Fruit fly (Drosophila melanogaster): Measurements from ENCODE around the gene tgo.
A peak's percentile ranks its signal among the peaks of the same experiment; 100 is the strongest.

tgo gene

dm6 chr3R:8978768-8979167, 41.1 kb downstream of the tgo start (continued):
- TF ChIP-seq ci (GFP tag; IDR thresholded peaks at IDR 0.05) (peak; percentile 80; the same call in 2 of the 3 replicates), PHDP (tag; optimal IDR thresholded peaks at IDR 0.05) (peak; percentile 50), stc (GFP tag; IDR thresholded peaks at IDR 0.05) (peak; percentile 65; the same call in 1 of the 2 replicates), row (GFP tag; IDR thresholded peaks at IDR 0.05) (peak; percentile 61), CG31388 (GFP tag; optimal IDR thresholded peaks at IDR 0.05) (no peak), ken (GFP tag; IDR thresholded peaks at IDR 0.05) (0 out of 3 replicates have a peak, but pooled peaks have one; percentile 61), D19A (tag; optimal IDR thresholded peaks at IDR 0.05) (peak; percentile 82), HLH3B (GFP tag; IDR thresholded peaks at IDR 0.05) (peak; percentile 71), CG15269 (tag; optimal IDR thresholded peaks at IDR 0.05) (peak; percentile 34), otp (GFP tag; IDR thresholded peaks at IDR 0.05) (0 out of 3 replicates have a peak, but pooled peaks have one; percentile 35), CG9817 (tag; optimal IDR thresholded peaks at IDR 0.05) (peak; percentile 11), onecut (GFP tag; IDR thresholded peaks at IDR 0.05) (0 out of 2 replicates have a peak, but pooled peaks have one; percentile 12), nerfin-1 (tag; optimal IDR thresholded peaks at IDR 0.05) (peak; percentile 6), CG11696 (GFP tag; IDR thresholded peaks at IDR 0.05) (no peak), chinmo (GFP tag; IDR thresholded peaks at IDR 0.05; ENCODE audit: partially characterized antibody) (no peak), CG5245 (GFP tag; optimal IDR thresholded peaks at IDR 0.05) (peak; percentile 11), esg (GFP tag; conservative IDR thresholded peaks at IDR 0.05) (0 out of 2 replicates have a peak, but pooled peaks have one; percentile 23), dpn (GFP tag; optimal IDR thresholded peaks at IDR 0.05) (peak in 1 of 2 experiments; percentile 1), Dek (tag; optimal IDR thresholded peaks at IDR 0.05) (no peak), gem (tag; optimal IDR thresholded peaks at IDR 0.05) (peak; percentile 64), CG18262 (tag; optimal IDR thresholded peaks at IDR 0.05) (peak; percentile 23), CG10209 (GFP tag; optimal IDR thresholded peaks at IDR 0.05) (peak; percentile 16), hkb (optimal IDR thresholded peaks at IDR 0.05) (no peak), hkb (GFP tag; IDR thresholded peaks at IDR 0.05) (peak; percentile 57), nmo (GFP tag; optimal IDR thresholded peaks at IDR 0.05) (peak; percentile 45), CoRest (tag; optimal IDR thresholded peaks at IDR 0.05) (peak; percentile 54), ewg (GFP tag; optimal IDR thresholded peaks at IDR 0.05) (peak; percentile 31), CG11695 (GFP tag; IDR thresholded peaks at IDR 0.05) (0 out of 3 replicates have a peak, but pooled peaks have one; percentile 28), CG15601 (tag; optimal IDR thresholded peaks at IDR 0.05) (peak; percentile 50), phol (tag; optimal IDR thresholded peaks at IDR 0.05) (peak; percentile 57), ase (GFP tag; IDR thresholded peaks at IDR 0.05) (peak; percentile 23; the same call in 1 of the 3 replicates), ttk (GFP tag; IDR thresholded peaks at IDR 0.05) (peak; percentile 39), CG12391 (tag; optimal IDR thresholded peaks at IDR 0.05) (peak; percentile 32), Ssrp (tag; optimal IDR thresholded peaks at IDR 0.05) (peak; percentile 66), zen2 (GFP tag; IDR thresholded peaks at IDR 0.05; ENCODE audit: partially characterized antibody) (no peak), oc (tag; optimal IDR thresholded peaks at IDR 0.05) (peak; percentile 55), fu2 (GFP tag; optimal IDR thresholded peaks at IDR 0.05) (no peak), CG3407 (GFP tag; optimal IDR thresholded peaks at IDR 0.05) (peak; percentile 2), NC2β (GFP tag; optimal IDR thresholded peaks at IDR 0.05) (no peak), CG2712 (tag; optimal IDR thresholded peaks at IDR 0.05) (peak; percentile 18), CG6254 (GFP tag; optimal IDR thresholded peaks at IDR 0.05) (peak; percentile 2), CG4617 (GFP tag; optimal IDR thresholded peaks at IDR 0.05; ENCODE audit: borderline replicate concordance) (no peak), CG8924 (tag; optimal IDR thresholded peaks at IDR 0.05) (peak; percentile 1), CG11504 (tag; optimal IDR thresholded peaks at IDR 0.05) (peak; percentile 68), sc (optimal IDR thresholded peaks at IDR 0.05) (no peak), sc (GFP tag; optimal IDR thresholded peaks at IDR 0.05) (peak; percentile 3), Jarid2 (GFP tag; optimal IDR thresholded peaks at IDR 0.05) (no peak), bsh (GFP tag; optimal IDR thresholded peaks at IDR 0.05) (peak in 1 of 2 experiments; percentile 70), CG32772 (GFP tag; IDR thresholded peaks at IDR 0.05) (peak; percentile 16; the same call in 1 of the 2 replicates), C15 (GFP tag; IDR thresholded peaks at IDR 0.05) (0 out of 3 replicates have a peak, but pooled peaks have one; percentile 31)

Measured in whole organism, embryonic.